Worm (Caenorhabditis elegans): ENCODE results near the gene T21D12.12.

The T21D12.12 gene

DNA sequence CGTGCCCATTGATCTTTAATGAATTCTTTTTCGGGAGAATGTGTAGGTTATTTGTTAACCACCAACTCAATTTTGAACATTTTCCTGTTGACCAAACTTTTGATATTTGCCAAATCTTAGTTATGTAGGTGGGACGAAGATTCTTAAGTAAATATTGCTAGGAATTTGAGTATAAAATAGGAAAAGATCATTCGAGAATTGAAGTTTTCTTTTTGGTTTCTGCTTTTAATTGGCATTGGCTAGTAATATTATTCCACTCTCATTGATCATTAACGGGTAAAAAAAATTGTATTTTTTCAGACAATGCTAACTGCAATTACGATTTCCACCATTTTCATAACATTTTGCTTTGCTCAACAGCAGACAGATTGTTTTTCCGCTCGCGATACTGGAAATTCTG lies at the start of gene T21D12.12:
T21D12.12 (plus strand) TSS at position 301 of the 400 bp plus-strand sequence.
- TF ChIP-seq unc-62 (GFP tag; optimal IDR thresholded peaks at IDR 0.05): no peak

DNA sequence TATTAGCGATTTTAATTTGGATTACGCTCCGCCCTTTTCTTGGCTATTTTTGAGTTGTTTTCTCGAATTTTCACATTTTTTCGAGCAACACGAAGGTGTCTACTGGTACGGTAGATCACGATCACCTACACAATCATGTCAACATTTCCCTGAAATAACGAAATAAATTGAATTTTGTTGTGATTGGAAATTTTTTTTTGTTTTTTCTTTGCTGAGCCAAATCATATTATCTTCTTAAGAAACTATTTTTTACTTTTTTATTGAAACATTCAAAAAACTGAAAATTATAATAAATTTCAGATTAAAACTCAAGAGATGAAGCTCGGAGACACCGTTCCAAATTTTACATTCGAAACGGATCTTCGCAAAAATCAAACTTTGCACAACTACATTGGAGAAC lies 48.0 kb upstream of the T21D12.12 start, which contains the start of gene prdx-6:
prdx-6 (plus strand) TSS at position 301 of the 400 bp plus-strand sequence.
- TF ChIP-seq unc-62 (GFP tag; optimal IDR thresholded peaks at IDR 0.05): no peak

DNA sequence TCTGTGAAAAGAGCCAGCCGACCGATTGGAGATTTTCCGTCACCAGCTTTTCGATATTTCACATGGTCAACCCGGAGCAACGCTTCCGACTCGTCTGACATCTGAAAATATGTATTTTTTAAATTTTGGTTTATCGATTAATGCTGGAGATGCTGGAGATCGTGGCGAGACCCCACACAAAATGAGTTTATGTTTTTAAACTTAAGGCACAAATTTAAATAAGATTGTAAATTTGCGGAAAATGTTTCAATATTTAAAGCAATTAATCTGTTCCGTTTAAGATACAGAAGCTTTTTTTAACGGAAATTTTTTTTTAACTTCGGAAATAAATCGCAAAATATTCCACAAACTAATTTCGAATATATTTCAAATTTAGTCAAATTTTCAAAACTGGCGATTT lies 34.6 kb upstream of the T21D12.12 start, which contains the start of gene gtf-2H1:
gtf-2H1 (minus strand) TSS at position 101 of the 400 bp plus-strand sequence.
- no peak for TF ChIP-seq unc-62 (GFP tag; optimal IDR thresholded peaks at IDR 0.05)

DNA sequence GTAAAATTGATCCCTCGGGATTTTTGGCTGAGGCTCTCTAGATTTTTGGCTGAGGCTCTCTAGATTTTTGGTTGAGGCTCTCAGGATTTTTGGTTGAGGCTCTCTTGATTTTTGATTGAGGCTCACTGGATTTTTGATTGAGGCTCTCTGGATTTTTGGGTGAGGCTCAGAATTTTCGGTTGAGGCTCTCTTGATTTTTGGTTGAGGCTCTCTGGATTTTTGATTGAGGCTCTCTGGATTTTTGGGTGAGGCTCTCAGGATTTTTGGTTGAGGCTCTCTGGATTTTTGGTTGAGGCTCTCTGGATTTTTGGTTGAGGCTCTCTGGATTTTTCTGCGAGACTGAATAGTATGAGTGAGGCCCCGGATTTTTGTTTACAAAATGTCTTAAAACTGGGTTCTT lies 30.1 kb upstream of the T21D12.12 start:
- no peak for TF ChIP-seq unc-62 (GFP tag; optimal IDR thresholded peaks at IDR 0.05)

DNA sequence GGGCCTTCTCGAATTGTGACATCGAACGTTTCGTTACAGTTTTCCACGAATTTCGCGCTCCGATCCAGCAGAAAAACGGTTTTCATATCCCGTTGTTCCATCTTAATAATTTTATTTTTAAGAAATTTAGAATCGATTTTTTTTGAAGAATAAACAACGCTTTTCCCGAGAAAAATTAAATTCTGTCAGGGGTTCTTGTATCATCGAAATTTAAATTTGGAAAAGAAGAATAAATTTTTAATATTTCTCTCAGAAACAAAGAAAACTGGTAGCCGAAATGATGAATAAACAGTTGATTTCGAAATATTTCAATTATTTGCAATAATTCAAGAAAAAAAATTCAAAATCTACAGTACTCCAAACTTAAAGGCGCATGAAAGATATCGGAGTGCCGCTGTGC lies 28.9 kb upstream of the T21D12.12 start, which contains the start of gene ints-13:
ints-13 (minus strand) TSS at position 101 of the 400 bp plus-strand sequence.
- TF ChIP-seq unc-62 (GFP tag; optimal IDR thresholded peaks at IDR 0.05): no peak

DNA sequence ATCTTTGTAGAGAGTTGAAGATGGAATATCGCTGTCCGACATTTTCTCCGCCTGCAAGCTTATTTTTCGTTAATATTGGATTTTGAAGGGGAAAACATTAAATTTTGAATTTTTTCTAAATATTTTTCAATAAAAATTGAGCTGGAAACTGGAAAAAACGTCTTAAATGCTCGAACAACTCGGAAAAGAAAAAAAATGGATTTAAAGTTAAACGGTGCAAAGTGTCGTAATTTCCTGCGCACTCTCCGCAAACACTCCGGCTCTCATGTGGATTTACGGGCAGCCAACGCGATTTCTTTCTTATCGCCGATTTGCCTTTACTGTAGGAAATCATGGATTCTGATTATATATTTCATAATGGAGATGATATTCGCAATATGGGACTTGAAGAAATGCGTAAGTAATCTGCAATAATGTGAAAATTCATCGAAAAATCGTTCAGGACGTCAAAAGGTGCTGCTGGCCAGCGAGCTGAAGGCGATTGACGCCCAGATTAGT lies 25.9 kb upstream of the T21D12.12 start, which contains the start of the genes fnta-1 and cogc-8:
fnta-1 (minus strand) TSS at position 51 of the 498 bp plus-strand sequence.
cogc-8 (plus strand) TSS at position 195 of the 498 bp plus-strand sequence.
- no peak for TF ChIP-seq unc-62 (GFP tag; optimal IDR thresholded peaks at IDR 0.05)

DNA sequence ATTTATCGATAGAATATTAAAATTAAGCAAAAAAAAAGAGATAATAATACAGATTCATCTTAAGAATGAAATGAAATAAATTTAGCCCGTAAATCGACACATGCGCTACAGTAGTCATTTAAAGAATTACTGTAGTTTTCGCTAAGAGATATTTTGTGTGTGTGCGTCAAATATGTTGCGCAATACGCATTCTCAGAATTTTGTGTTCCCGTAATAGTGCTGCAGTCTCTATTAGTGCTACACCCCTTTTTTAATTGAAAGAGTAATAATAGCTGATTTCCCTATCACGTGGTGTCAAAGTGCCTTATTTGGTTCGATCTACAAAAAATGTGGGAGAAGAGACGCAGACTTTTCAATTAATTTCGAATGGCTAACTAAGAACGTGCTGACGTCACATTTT lies 22.0 kb upstream of the T21D12.12 start:
- TF ChIP-seq unc-62 (GFP tag; optimal IDR thresholded peaks at IDR 0.05): no peak

DNA sequence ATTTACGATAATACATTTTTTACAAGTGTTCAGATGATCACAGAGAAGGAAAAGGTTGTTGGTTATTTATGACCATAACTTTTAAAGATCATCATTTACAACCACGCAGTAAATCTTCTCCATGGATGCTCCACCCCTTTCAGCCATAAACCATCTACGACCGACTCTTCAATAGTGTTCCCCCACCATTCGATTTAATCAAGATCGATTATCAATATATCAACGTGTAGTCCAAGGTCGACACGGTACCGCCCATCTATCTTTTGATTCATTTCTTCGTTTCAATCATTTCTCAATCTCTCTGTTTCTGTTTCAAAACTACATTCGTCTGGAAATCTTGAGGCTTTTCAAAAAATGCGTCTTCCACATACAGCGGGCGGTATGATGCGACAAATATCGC lies 21.4 kb upstream of the T21D12.12 start, which contains the start of gene aass-1:
aass-1 (plus strand) TSS at position 301 of the 400 bp plus-strand sequence.
- no peak for TF ChIP-seq unc-62 (GFP tag; optimal IDR thresholded peaks at IDR 0.05)

DNA sequence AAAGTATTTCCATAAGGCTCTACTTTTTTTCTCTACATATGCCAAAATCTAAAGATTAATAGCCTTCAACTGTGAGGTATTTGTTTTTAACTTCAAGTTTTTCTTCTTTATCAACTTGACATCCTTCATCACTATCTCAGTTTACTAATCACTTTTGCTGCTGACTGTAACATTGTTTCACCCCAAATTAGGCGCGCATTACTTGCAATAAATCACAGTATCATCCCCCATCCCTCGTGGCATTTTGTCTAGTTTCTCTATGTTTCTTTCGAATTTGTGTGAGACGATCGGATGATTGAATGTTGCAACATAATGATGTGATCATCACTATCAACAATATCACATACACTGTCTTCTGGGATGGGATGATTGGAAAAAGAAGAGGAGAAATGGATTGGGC lies 18.8 kb upstream of the T21D12.12 start:
- no peak for TF ChIP-seq unc-62 (GFP tag; optimal IDR thresholded peaks at IDR 0.05)

DNA sequence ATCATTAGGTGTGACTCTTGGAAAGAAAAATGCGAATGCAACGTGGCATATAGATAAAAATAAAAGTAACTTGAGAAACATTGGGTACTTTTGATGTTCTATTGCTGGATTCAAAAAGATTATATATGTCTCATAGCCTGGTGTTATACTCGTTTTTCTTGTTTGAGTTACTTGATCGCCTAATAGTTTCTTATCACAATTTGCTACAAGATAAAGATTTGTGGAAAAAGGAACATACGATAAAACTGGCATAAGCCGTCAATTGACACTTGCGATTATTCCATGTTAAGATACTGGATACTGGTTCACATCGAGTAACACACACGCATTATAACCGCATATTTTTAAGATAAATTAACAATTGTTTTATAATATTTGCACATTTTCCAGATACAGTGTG lies 13.8 kb upstream of the T21D12.12 start, which contains the start of gene grl-19:
grl-19 (minus strand) TSS at position 101 of the 400 bp plus-strand sequence.
- TF ChIP-seq unc-62 (GFP tag; optimal IDR thresholded peaks at IDR 0.05): no peak

DNA sequence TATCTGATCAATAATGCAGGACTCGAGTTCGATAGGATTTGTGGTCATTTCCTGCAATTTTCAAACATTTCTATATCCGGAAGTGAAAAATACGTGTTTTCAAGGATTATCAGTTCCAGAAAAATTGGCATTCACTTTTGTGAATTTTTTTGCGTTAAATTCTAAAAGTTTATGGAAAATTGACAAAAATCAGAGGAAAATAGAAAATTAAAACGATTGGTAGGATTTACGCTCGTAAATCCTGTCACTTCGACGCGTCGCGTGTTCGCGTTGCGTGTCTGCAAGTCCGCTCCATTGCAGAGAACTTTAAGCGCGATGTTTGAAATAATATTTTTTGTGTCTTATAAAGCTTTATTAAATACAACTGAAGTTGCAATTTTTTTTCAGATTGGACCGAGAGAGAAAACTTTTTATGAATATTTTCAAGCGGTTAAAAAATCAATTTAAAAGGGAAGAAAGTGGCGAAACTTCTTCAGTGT lies 10.8 kb upstream of the T21D12.12 start, which contains the start of gene rcat-1:
rcat-1 (minus strand) TSS at position 51 of the 479 bp plus-strand sequence.
- no peak for TF ChIP-seq unc-62 (GFP tag; optimal IDR thresholded peaks at IDR 0.05)

DNA sequence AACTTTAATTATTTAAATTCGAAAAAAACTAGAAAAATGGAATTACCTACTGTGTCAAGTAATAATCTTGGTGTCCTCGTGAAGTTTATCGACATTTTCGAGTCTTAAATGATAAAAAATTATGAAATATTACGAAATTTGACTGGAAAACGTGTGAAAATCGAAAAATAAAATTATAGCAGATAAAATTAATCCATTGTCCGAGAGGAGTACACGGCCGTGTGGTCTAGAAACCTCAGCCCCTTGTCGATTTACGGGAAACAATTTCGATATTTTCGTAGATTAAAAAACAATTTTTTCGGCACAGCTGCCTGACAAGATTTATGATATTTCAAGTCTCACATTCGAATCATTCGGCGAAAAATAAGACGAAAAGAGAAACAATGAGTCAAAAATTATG lies 9.2 kb upstream of the T21D12.12 start, which contains the start of gene R02D3.8:
R02D3.8 (minus strand) TSS at position 109 of the 400 bp plus-strand sequence.
- TF ChIP-seq unc-62 (GFP tag; optimal IDR thresholded peaks at IDR 0.05): no peak

DNA sequence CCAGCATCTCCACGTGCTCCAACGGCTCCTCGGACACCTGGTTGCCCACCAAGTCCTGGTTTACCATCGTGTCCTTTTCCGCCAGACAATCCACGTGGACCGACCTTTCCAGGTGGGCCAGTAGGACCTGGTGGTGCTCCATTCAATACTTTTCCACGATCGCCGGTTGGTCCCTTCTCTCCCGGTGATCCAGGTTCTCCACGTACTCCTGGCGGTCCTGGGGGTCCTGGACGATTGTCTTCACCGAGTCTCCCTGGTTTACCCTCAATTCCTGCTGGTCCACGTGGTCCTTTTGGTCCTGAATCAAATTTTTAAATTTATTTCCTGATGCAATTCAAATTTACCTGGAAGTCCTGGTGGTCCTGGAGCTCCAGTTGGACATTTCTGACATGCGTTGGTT lies 7.9 kb upstream of the T21D12.12 start:
- no peak for TF ChIP-seq unc-62 (GFP tag; optimal IDR thresholded peaks at IDR 0.05)

DNA sequence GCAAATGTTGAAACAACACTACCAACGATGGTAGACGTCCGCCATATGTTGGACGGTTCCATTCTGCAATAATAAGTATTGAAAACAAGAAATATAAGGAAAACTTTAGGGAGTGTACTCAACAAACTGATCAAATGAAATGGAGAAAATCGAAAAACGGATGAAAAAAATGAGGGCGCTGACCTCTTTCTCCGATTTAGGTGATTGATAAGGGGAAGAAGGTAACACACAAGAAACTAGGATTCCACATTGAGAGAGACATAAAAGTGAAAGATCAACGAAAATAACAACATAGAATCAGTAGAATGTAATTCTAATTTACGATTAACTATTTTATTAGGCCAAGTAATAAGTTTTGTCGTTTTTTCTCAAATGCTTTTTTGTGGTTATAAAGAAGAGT lies 7.1 kb upstream of the T21D12.12 start, which contains the start of gene dpy-9:
dpy-9 (minus strand) TSS at position 63 of the 400 bp plus-strand sequence.
- no peak for TF ChIP-seq unc-62 (GFP tag; optimal IDR thresholded peaks at IDR 0.05)

DNA sequence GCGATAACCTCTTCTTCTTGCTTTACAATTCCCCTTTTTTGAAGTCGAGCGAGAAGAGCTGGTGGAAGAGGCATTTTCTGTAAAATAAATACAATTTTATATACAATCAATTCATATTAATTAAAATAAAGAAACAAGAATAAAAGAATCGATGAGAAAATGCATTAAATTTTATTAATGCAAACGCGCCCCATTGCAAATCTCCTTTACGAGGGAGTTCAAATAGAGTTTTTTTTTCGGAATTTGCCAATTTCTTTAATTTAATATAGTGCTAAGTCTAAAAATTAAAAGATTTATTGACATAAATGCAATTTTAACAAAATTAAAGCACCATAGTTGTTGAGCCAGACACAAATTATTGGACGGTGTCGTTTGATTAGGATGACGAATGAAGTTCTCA lies 4.6 kb upstream of the T21D12.12 start, which contains the start of gene pqbp-1.1:
pqbp-1.1 (minus strand) TSS at position 77 of the 400 bp plus-strand sequence.
- TF ChIP-seq unc-62 (GFP tag; optimal IDR thresholded peaks at IDR 0.05): no peak

DNA sequence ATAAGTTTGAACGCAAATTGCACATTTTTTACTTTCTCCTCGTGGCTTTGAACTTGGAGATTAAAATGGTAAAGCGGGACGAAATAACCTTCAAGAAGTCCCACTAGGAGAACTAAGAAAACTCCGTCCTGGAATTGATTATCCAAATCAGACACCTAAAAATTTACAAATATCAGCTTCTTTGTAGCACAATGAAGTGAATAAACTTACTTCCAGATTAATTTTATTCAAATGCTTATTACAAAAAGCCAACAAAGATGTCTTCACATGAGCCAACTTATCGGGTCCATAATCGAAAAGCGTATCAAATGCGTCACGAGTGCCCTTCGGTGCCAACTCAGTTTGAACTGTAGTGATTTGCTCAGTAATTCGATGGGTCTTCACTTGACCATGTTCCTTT lies 3.8 kb upstream of the T21D12.12 start:
- no peak for TF ChIP-seq unc-62 (GFP tag; optimal IDR thresholded peaks at IDR 0.05)

DNA sequence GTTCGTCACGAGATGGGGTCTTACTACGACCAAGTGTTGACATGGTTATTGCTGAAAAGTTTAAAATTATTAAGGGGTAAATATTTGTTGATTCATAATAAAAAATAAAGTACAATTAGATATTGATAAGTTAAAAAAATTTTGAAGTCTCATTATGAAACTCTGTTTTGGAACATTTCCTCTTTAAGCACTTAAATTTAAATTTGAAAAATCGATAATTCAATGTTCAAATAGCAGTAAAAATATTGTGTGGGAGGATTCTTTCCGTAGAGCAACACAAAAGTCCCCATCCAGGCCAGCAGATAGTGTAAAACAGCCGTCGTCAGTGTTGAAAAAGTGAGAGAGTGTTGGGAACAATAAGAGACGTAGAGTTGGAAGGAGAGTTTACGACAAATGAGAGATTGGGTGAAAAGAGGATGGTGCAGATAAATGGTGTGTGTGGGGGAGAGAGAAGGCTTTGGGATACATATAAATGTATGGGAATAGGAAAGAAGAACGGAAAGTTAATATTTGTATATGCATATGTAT lies 2.0 kb upstream of the T21D12.12 start, which contains the start of gene pat-6:
pat-6 (minus strand) TSS at position 51 of the 528 bp plus-strand sequence.
- TF ChIP-seq unc-62 (GFP tag; optimal IDR thresholded peaks at IDR 0.05): no peak
